Worm (Caenorhabditis elegans) whole organism, L4/young adult: ENCODE measurements around the gene kin-36.

Experiments
- dao-5 ChIP-seq: sonication (generic microtip); optimal IDR thresholded peaks from 2 replicates; lab custom pipeline; 2016; ENCODE audit warnings: missing genotype, missing genetic modification characterization, moderate library complexity, missing compliant biosample characterization
- him-1 ChIP-seq: sonication (generic microtip); optimal IDR thresholded peaks from 2 replicates; lab custom pipeline; 2016; ENCODE audit warnings: missing genotype, missing genetic modification reagents, missing genetic modification characterization, missing compliant biosample characterization

DNA sequence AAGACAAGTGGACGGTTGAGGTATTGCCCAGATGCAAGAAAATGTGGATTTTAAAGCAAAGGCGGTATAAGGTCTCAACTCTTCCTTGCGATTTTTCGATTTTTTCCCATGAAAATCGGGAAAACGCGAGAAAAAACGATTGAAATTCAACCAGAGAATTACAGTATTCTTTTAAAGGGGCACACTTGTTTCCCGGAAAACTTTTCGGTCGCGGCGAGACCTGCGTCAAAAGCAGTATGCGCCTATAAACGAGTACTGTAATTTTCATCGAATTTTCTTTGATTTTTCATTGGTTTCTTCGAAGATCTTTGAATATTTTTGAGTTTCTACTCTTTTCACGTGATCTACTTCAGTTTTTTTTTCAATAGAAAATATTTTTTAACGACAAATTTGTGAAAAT is 25.1 kb upstream of the kin-36 start:
- TF ChIP-seq him-1 (tag; lab: Kevin White, UChicago) (no peak), dao-5 (tag; lab: Kevin White, UChicago) (no peak)
